Worm (Caenorhabditis elegans) whole organism, early embryonic: ENCODE measurements around the gene T21C12.8.

ENCODE experiments used
- B0310.2 ChIP-seq: sonication (generic microtip); optimal IDR thresholded peaks from 2 replicates; lab custom pipeline; 2016; ENCODE audit warnings: mild to moderate bottlenecking, missing genetic modification characterization, missing compliant biosample characterization
- F13C5.2 ChIP-seq: sonication (generic microtip); optimal IDR thresholded peaks from 2 replicates; lab custom pipeline; 2017; ENCODE audit warnings: mild to moderate bottlenecking, missing genetic modification characterization, inconsistent platforms, missing compliant biosample characterization
- ama-1 ChIP-seq: fragments of 150-350 bp; optimal IDR thresholded peaks from 2 replicates; lab custom pipeline; 2014
- ceh-13 ChIP-seq: fragments of 200-800 bp; sonication (Bioruptor generic); optimal IDR thresholded peaks from 2 replicates; lab custom pipeline; 2018; ENCODE audit warnings: mild to moderate bottlenecking, missing genetic modification characterization, missing compliant biosample characterization
- ets-7 ChIP-seq: sonication (generic microtip); optimal IDR thresholded peaks from 2 replicates; lab custom pipeline; 2016; ENCODE audit warnings: missing genotype, missing genetic modification characterization, missing compliant biosample characterization
- flt-1 ChIP-seq: fragments of 200-800 bp; sonication (Bioruptor generic); IDR thresholded peaks from 2 replicates; pipeline ENCODE4 v1.3.6; 2022; ENCODE audit warnings: missing genetic modification characterization, missing compliant biosample characterization
- hmbx-1 ChIP-seq: sonication (generic microtip); optimal IDR thresholded peaks from 2 replicates; lab custom pipeline; 2016; ENCODE audit warnings: mild to moderate bottlenecking, missing genetic modification characterization, missing compliant biosample characterization
- hmg-4 ChIP-seq: fragments of 200-800 bp; sonication (Bioruptor generic); optimal IDR thresholded peaks from 2 replicates; lab custom pipeline; 2018; ENCODE audit warnings: mild to moderate bottlenecking, missing genetic modification characterization, missing compliant biosample characterization
- hnd-1 ChIP-seq: sonication (generic microtip); optimal IDR thresholded peaks from 2 replicates; lab custom pipeline; 2016; ENCODE audit warnings: missing genetic modification characterization, missing compliant biosample characterization
- pes-1 ChIP-seq: fragments of 200-800 bp; sonication (Bioruptor generic); IDR thresholded peaks from 2 replicates; pipeline ENCODE4 v1.3.6; 2022; ENCODE audit warnings: missing genetic modification reagents, missing genetic modification characterization, missing compliant biosample characterization
- scrt-1 ChIP-seq: fragments of 200-800 bp; sonication (Bioruptor generic); IDR thresholded peaks from 2 replicates; pipeline ENCODE4 v1.3.6; 2022; ENCODE audit warnings: missing genetic modification characterization, missing compliant biosample characterization
- sea-1 ChIP-seq: fragments of 200-800 bp; sonication (Bioruptor generic); conservative IDR thresholded peaks from 2 replicates; pipeline ENCODE4 v1.3.6; 2022; ENCODE audit warnings: missing genetic modification characterization, missing compliant biosample characterization
- tbx-11 ChIP-seq: fragments of 200-800 bp; sonication (Bioruptor generic); IDR thresholded peaks from 2 replicates; pipeline ENCODE4 v1.3.6; 2022; ENCODE audit warnings: missing genetic modification characterization, missing compliant biosample characterization
- tra-4 ChIP-seq: sonication (generic microtip); optimal IDR thresholded peaks from 2 replicates; lab custom pipeline; 2017; ENCODE audit warnings: missing genetic modification characterization, missing compliant biosample characterization

DNA sequence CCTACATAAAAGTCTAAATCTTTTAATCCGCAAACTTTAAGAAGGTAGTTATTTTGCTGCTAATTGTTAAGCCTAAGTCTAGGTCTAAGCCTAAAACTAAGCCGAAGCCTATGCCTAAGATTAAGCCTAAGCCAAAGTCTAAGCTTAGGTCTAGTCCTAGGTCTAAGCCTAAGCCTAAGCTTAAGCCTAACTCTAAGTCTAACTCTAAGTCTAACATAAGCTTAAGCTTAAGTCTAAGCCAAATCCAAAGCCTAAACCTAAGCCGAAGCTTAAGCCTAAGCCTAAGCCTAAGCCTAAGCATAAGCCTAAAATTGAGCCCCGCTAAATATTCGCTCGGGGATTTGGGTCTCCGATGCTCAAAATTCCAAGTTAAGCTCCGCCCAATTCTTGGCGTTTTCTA lies 31.6 kb downstream of the T21C12.8 start:
- TF ChIP-seq ama-1 (lab: Kevin White, UChicago) (no peak), B0310.2 (tag; lab: Kevin White, UChicago) (no peak), tbx-11 (GFP tag; lab: Robert Waterston, UW) (no peak), hmg-4 (GFP tag; lab: Kevin White, UChicago) (no peak), hmbx-1 (tag; lab: Kevin White, UChicago) (no peak), scrt-1 (GFP tag; lab: Robert Waterston, UW) (no peak), pes-1 (no peak), flt-1 (no peak), tra-4 (tag; lab: Kevin White, UChicago) (no peak), sea-1 (GFP tag; lab: Robert Waterston, UW) (no peak), F13C5.2 (tag; lab: Kevin White, UChicago) (no peak), ceh-13 (no peak), ets-7 (no peak), hnd-1 (tag; lab: Kevin White, UChicago) (no peak)
